Fruit fly (Drosophila melanogaster): ENCODE measurements around the gene Mur18B.
A peak's percentile ranks its signal among the peaks of the same experiment; 100 is the strongest.

Mur18B gene

DNA sequence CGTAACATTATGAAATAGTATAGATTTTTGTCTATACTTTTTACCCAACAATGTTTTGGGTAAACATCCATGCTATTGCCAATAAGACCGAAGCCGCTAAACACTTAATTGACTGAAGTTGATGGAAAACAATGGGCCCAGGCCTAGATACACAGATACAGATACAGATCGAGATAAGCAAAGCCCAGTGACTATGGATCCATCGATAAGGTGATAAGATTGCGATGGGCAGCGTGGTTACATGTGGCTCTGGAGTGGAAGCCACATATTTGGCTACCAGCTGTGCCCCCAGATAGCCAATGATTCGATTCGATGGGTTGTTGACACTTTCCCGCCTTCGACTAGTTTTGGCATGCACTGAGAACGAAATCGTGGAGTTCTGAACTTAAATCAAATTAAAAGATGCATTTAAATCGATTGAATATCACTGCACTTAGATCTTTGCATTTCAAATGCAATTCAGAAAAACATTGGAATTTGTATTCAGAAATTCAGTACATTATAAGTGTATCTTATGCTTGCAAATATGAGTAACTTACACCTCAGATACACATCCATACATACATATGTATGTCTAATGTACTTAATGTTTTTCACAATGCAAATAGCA is 27.3 kb downstream of the Mur18B start (continued):
- TF ChIP-seq CG15696 (tag; optimal IDR thresholded peaks at IDR 0.05), result no peak
- TF ChIP-seq CG30020 (tag; optimal IDR thresholded peaks at IDR 0.05), result no peak
- peak; percentile 64 for TF ChIP-seq sens (GFP tag)
- no peak for TF ChIP-seq CG10979 (tag; optimal IDR thresholded peaks at IDR 0.05)
- TF ChIP-seq Fer1 (GFP tag; optimal IDR thresholded peaks at IDR 0.05), result no peak
- TF ChIP-seq Lhr (GFP tag; optimal IDR thresholded peaks at IDR 0.05), result no peak
- 0 out of 3 replicates have a peak, but pooled peaks have one; percentile 9 for TF ChIP-seq CG34422 (GFP tag; IDR thresholded peaks at IDR 0.05)
- TF ChIP-seq B-H1 (GFP tag; IDR thresholded peaks at IDR 0.05), result no peak
- no peak for TF ChIP-seq pfk (GFP tag; optimal IDR thresholded peaks at IDR 0.05)
- no peak for TF ChIP-seq ato (GFP tag; IDR thresholded peaks at IDR 0.05; ENCODE audit: partially characterized antibody)
- TF ChIP-seq CG12659 (GFP tag; optimal IDR thresholded peaks at IDR 0.05), result no peak
- no peak for TF ChIP-seq CG11085 (GFP tag; IDR thresholded peaks at IDR 0.05)
- TF ChIP-seq peb (GFP tag; IDR thresholded peaks at IDR 0.05), result no peak
- TF ChIP-seq eve (GFP tag; optimal IDR thresholded peaks at IDR 0.05), result no peak
- TF ChIP-seq Scr (GFP tag; IDR thresholded peaks at IDR 0.05; ENCODE audit: partially characterized antibody), result no peak
- TF ChIP-seq CG2678 (tag; optimal IDR thresholded peaks at IDR 0.05), result peak; percentile 30
- no peak for TF ChIP-seq vnd (GFP tag; IDR thresholded peaks at IDR 0.05; ENCODE audit: partially characterized antibody)
- no peak for TF ChIP-seq luna (GFP tag; optimal IDR thresholded peaks at IDR 0.05)
- TF ChIP-seq hkb (optimal IDR thresholded peaks at IDR 0.05), result no peak
- no peak for TF ChIP-seq hkb (GFP tag; IDR thresholded peaks at IDR 0.05)
- TF ChIP-seq sisA (GFP tag; IDR thresholded peaks at IDR 0.05), result 0 out of 2 replicates have a peak, but pooled peaks have one; percentile 6
- TF ChIP-seq Rfx (GFP tag; IDR thresholded peaks at IDR 0.05), result 0 out of 2 replicates have a peak, but pooled peaks have one; percentile 25
- no peak for TF ChIP-seq scrt (GFP tag; optimal IDR thresholded peaks at IDR 0.05)
- TF ChIP-seq sqz (GFP tag; optimal IDR thresholded peaks at IDR 0.05), result no peak

DNA sequence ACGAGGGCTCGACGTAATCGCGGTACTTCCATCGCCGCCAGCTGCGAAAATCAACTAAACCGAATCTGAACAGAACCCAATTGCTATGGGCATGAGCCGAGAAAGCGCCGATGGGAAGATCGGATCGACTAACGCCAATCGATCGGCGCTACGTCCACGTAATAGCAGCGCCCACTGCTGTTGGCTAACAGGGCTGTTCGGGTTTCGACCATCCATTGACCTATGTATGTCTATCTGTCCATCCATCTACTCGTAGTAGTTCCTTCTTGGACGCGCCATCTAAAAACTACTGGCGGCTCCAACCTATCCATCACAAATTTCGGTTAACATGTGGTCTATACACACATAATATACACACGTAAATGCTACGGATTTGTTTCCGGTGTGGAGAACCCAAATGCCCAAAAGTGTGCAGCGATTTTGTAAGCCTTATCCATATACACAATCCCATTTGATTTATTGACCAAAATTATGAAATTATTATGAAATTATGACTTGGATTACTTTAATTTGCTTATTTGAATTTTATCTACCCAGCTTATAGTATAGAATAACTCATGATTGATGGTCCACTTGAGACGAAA is 28.8 kb downstream of the Mur18B start, which contains the start of gene CG14196:
Gene CG14196, minus strand, starts transcription at position 51 of the 584 bp plus-strand sequence.
- TF ChIP-seq CG9932 (GFP tag; IDR thresholded peaks at IDR 0.05) (no peak), trem (tag; optimal IDR thresholded peaks at IDR 0.05) (no peak), CG2199 (GFP tag; IDR thresholded peaks at IDR 0.05) (0 out of 3 replicates have a peak, but pooled peaks have one; percentile 70), tin (GFP tag; optimal IDR thresholded peaks at IDR 0.05) (no peak), ind (GFP tag; optimal IDR thresholded peaks at IDR 0.05) (no peak), Abd-B (GFP tag; optimal IDR thresholded peaks at IDR 0.05) (no peak), Myb (GFP tag; optimal IDR thresholded peaks at IDR 0.05) (no peak), tll (GFP tag; optimal IDR thresholded peaks at IDR 0.05) (no peak), corto (GFP tag; optimal IDR thresholded peaks at IDR 0.05) (no peak), Ada2b (GFP tag; IDR thresholded peaks at IDR 0.05) (no peak), grau (tag; optimal IDR thresholded peaks at IDR 0.05) (no peak), CG9437 (GFP tag; optimal IDR thresholded peaks at IDR 0.05) (peak; percentile 20), Asciz (GFP tag; optimal IDR thresholded peaks at IDR 0.05) (no peak), Usf (GFP tag; optimal IDR thresholded peaks at IDR 0.05) (no peak), CG8359 (GFP tag; optimal IDR thresholded peaks at IDR 0.05; ENCODE audit: borderline replicate concordance) (no peak), zf30C (GFP tag; optimal IDR thresholded peaks at IDR 0.05) (peak; percentile 33), eve (GFP tag; optimal IDR thresholded peaks at IDR 0.05) (no peak), vnd (GFP tag; IDR thresholded peaks at IDR 0.05; ENCODE audit: partially characterized antibody) (no peak), Deaf1 (tag; optimal IDR thresholded peaks at IDR 0.05) (peak; percentile 74), insv (GFP tag; optimal IDR thresholded peaks at IDR 0.05) (no peak), bsh (GFP tag; optimal IDR thresholded peaks at IDR 0.05) (no peak), Rfx (GFP tag; IDR thresholded peaks at IDR 0.05) (no peak), CG11696 (GFP tag; IDR thresholded peaks at IDR 0.05) (no peak), ara (GFP tag; IDR thresholded peaks at IDR 0.05) (no peak), mam (GFP tag; optimal IDR thresholded peaks at IDR 0.05) (no peak), hbn (GFP tag; IDR thresholded peaks at IDR 0.05; ENCODE audit: partially characterized antibody) (no peak), sqz (GFP tag; optimal IDR thresholded peaks at IDR 0.05) (no peak), bigmax (GFP tag; optimal IDR thresholded peaks at IDR 0.05) (no peak), CG1233 (GFP tag; optimal IDR thresholded peaks at IDR 0.05) (no peak)
